Fruit fly (Drosophila melanogaster) whole organism, prepupa: ENCODE measurements around the gene MED14.

Source experiments
- Blimp-1 ChIP-seq: fragments of 200-800 bp; sonication (Bioruptor generic); optimal IDR thresholded peaks from 3 replicates; lab custom pipeline; 2017; ENCODE audit warnings: missing biosample characterization, missing genetic modification characterization, mild to moderate bottlenecking, moderate library complexity, missing genetic modification reagents

Gene MED14

dm6 chr3L:648155-649024 is 55.3 kb downstream of the MED14 start, which contains the start of gene Gale (continued):
- TF ChIP-seq Blimp-1 (GFP tag; lab: Kevin White, UChicago) = no peak
